Worm (Caenorhabditis elegans) whole organism, young adult: ENCODE measurements around the gene cdc-14.

Experiments
- B0019.2 ChIP-seq: fragments of 200-800 bp; sonication (Bioruptor generic); conservative IDR thresholded peaks from 2 replicates; pipeline ENCODE4 v1.3.6; 2022; ENCODE audit warnings: missing genetic modification reagents, missing genetic modification characterization, missing compliant biosample characterization
- B0336.3 ChIP-seq: fragments of 200-800 bp; sonication (Bioruptor generic); IDR thresholded peaks from 2 replicates; pipeline ENCODE4 v1.3.6; 2022; ENCODE audit warnings: missing genetic modification characterization, missing compliant biosample characterization
- F10E7.11 ChIP-seq: sonication (generic microtip); optimal IDR thresholded peaks from 2 replicates; lab custom pipeline; 2017; ENCODE audit warnings: mild to moderate bottlenecking, missing genetic modification characterization, moderate library complexity, missing compliant biosample characterization
- F22D6.2 ChIP-seq: sonication (generic microtip); optimal IDR thresholded peaks from 2 replicates; lab custom pipeline; 2016; ENCODE audit warnings: mild to moderate bottlenecking, missing genetic modification characterization, missing compliant biosample characterization
- F37B4.10 ChIP-seq: fragments of 200-800 bp; sonication (Bioruptor generic); IDR thresholded peaks from 2 replicates; pipeline ENCODE4 v1.3.6; 2022; ENCODE audit warnings: missing genetic modification characterization, missing compliant biosample characterization
- F57C9.4 ChIP-seq: sonication (generic microtip); optimal IDR thresholded peaks from 2 replicates; lab custom pipeline; 2017; ENCODE audit warnings: mild to moderate bottlenecking, missing genetic modification characterization, missing compliant biosample characterization
- K11D2.4 ChIP-seq: fragments of 200-800 bp; sonication (Bioruptor generic); IDR thresholded peaks from 2 replicates; pipeline ENCODE4 v1.3.6; 2022; ENCODE audit warnings: missing genetic modification reagents, missing genetic modification characterization, missing compliant biosample characterization
- K12H6.12 ChIP-seq: fragments of 200-800 bp; sonication (Bioruptor generic); optimal IDR thresholded peaks from 2 replicates; lab custom pipeline; 2018; ENCODE audit warnings: mild to moderate bottlenecking, missing genetic modification characterization, missing compliant biosample characterization
- Y67H2A.10 ChIP-seq: fragments of 200-800 bp; sonication (Bioruptor generic); conservative IDR thresholded peaks from 2 replicates; pipeline ENCODE4 v1.3.6; 2022; ENCODE audit warnings: missing genetic modification reagents, missing genetic modification characterization, missing compliant biosample characterization
- Y95B8A.8 ChIP-seq: fragments of 200-800 bp; sonication (Bioruptor generic); IDR thresholded peaks from 2 replicates; pipeline ENCODE4 v1.3.6; 2022; ENCODE audit warnings: missing genetic modification reagents, missing genetic modification characterization, missing compliant biosample characterization
- ZK185.1 ChIP-seq: sonication (generic microtip); optimal IDR thresholded peaks from 2 replicates; lab custom pipeline; 2016; ENCODE audit warnings: mild to moderate bottlenecking, missing genetic modification characterization, missing compliant biosample characterization; ENCODE audit not compliant: poor library complexity, severe bottlenecking
- athp-1 ChIP-seq: sonication (generic microtip); optimal IDR thresholded peaks from 2 replicates; lab custom pipeline; 2017; ENCODE audit warnings: mild to moderate bottlenecking, missing genetic modification characterization, missing compliant biosample characterization
- cebp-2 ChIP-seq: fragments of 200-800 bp; sonication (Bioruptor generic); IDR thresholded peaks from 2 replicates; pipeline ENCODE4 v1.3.6; 2022; ENCODE audit warnings: missing genetic modification characterization, missing compliant biosample characterization
- ceh-100 ChIP-seq: fragments of 200-800 bp; sonication (Bioruptor generic); IDR thresholded peaks from 2 replicates; pipeline ENCODE4 v1.3.6; 2022; ENCODE audit warnings: missing genetic modification reagents, missing genetic modification characterization, missing compliant biosample characterization
- ceh-58 ChIP-seq: fragments of 200-800 bp; sonication (Bioruptor generic); IDR thresholded peaks from 2 replicates; pipeline ENCODE4 v1.3.6; 2022; ENCODE audit warnings: missing genetic modification characterization, missing compliant biosample characterization
- die-1 ChIP-seq: sonication (generic microtip); optimal IDR thresholded peaks from 2 replicates; lab custom pipeline; 2016; ENCODE audit warnings: missing genotype, mild to moderate bottlenecking, missing genetic modification characterization, missing compliant biosample characterization
- dpff-1 ChIP-seq: sonication (generic microtip); optimal IDR thresholded peaks from 2 replicates; lab custom pipeline; 2017; ENCODE audit warnings: mild to moderate bottlenecking, missing genetic modification characterization, missing compliant biosample characterization
- egl-44 ChIP-seq: fragments of 200-800 bp; sonication (Bioruptor generic); IDR thresholded peaks from 2 replicates; pipeline ENCODE4 v1.3.6; 2022; ENCODE audit warnings: missing genetic modification reagents, missing genetic modification characterization, missing compliant biosample characterization
- egrh-3 ChIP-seq: fragments of 200-800 bp; sonication (Bioruptor generic); IDR thresholded peaks from 2 replicates; pipeline ENCODE4 v1.3.6; 2022; ENCODE audit warnings: missing genetic modification reagents, missing genetic modification characterization, missing compliant biosample characterization
- ekl-4 ChIP-seq: fragments of 200-800 bp; sonication (Bioruptor generic); IDR thresholded peaks from 2 replicates; pipeline ENCODE4 v1.3.6; 2022; ENCODE audit warnings: missing genetic modification reagents, missing genetic modification characterization, missing compliant biosample characterization
- ets-4 ChIP-seq: fragments of 200-800 bp; sonication (Bioruptor generic); optimal IDR thresholded peaks from 2 replicates; lab custom pipeline; 2018; ENCODE audit warnings: mild to moderate bottlenecking, missing genetic modification characterization, missing compliant biosample characterization
- gei-17 ChIP-seq: fragments of 200-800 bp; sonication (Bioruptor generic); optimal IDR thresholded peaks from 2 replicates; lab custom pipeline; 2018; ENCODE audit warnings: mild to moderate bottlenecking, missing genetic modification characterization, missing compliant biosample characterization
- hmg-1.2 ChIP-seq: fragments of 200-800 bp; sonication (Bioruptor generic); IDR thresholded peaks from 2 replicates; pipeline ENCODE4 v1.3.6; 2022; ENCODE audit warnings: missing genetic modification reagents, missing genetic modification characterization, missing compliant biosample characterization
- lin-26 ChIP-seq: fragments of 200-800 bp; sonication (Bioruptor generic); IDR thresholded peaks from 2 replicates; pipeline ENCODE4 v1.3.6; 2022; ENCODE audit warnings: missing genetic modification reagents, missing genetic modification characterization, missing compliant biosample characterization
- lin-35 ChIP-seq, 3 experiments: fragments of 150-350 bp in 2 of 3; sonication (generic microtip) in 1 of 3; optimal IDR thresholded peaks; 2 replicates each; lab custom pipeline; 2014 to 2018; ENCODE audit warnings: missing biosample characterization in 3 of 3, missing genetic modification characterization in 3 of 3, missing genetic modification reagents in 3 of 3
- lir-1 ChIP-seq: fragments of 200-800 bp; sonication (Bioruptor generic); conservative IDR thresholded peaks from 2 replicates; pipeline ENCODE4 v1.3.6; 2022; ENCODE audit warnings: missing genetic modification reagents, missing genetic modification characterization, missing compliant biosample characterization
- lsl-1 ChIP-seq: fragments of 200-800 bp; sonication (Bioruptor generic); optimal IDR thresholded peaks from 2 replicates; lab custom pipeline; 2018; ENCODE audit warnings: mild to moderate bottlenecking, missing genetic modification characterization, moderate library complexity, missing compliant biosample characterization
- nfya-2 ChIP-seq: fragments of 200-800 bp; sonication (Bioruptor generic); IDR thresholded peaks from 2 replicates; pipeline ENCODE4 v1.3.6; 2022; ENCODE audit warnings: missing genetic modification reagents, missing genetic modification characterization, missing compliant biosample characterization
- nhr-90 ChIP-seq: sonication (generic microtip); optimal IDR thresholded peaks from 2 replicates; lab custom pipeline; 2016; ENCODE audit warnings: missing genotype, mild to moderate bottlenecking, missing genetic modification characterization, missing compliant biosample characterization
- pha-4 ChIP-seq: fragments of 150-350 bp; sonication (generic microtip); optimal IDR thresholded peaks from 2 replicates; lab custom pipeline; 2014; ENCODE audit warnings: missing biosample characterization, missing genetic modification reagents, missing genetic modification characterization
- rcor-1 ChIP-seq: fragments of 200-800 bp; sonication (Bioruptor generic); IDR thresholded peaks from 2 replicates; pipeline ENCODE4 v1.3.6; 2022; ENCODE audit warnings: missing genetic modification reagents, missing genetic modification characterization, missing compliant biosample characterization
- repo-1 ChIP-seq: sonication (generic microtip); optimal IDR thresholded peaks from 2 replicates; lab custom pipeline; 2017; ENCODE audit warnings: mild to moderate bottlenecking, missing genetic modification characterization, missing compliant biosample characterization
- sea-2 ChIP-seq: fragments of 200-800 bp; sonication (Bioruptor generic); IDR thresholded peaks from 2 replicates; pipeline ENCODE4 v1.3.6; 2022; ENCODE audit warnings: missing genetic modification characterization, missing compliant biosample characterization
- snpc-1.1 ChIP-seq: sonication (generic microtip); optimal IDR thresholded peaks from 2 replicates; lab custom pipeline; 2017; ENCODE audit warnings: missing genetic modification characterization, mild to moderate bottlenecking, missing compliant biosample characterization, antibody characterized with exemption, moderate library complexity, missing genotype, missing genetic modification reagents; ENCODE audit not compliant: insufficient read depth
- snpc-3.4 ChIP-seq: sonication (generic microtip); optimal IDR thresholded peaks from 2 replicates; lab custom pipeline; 2017; ENCODE audit warnings: missing genetic modification characterization, mild to moderate bottlenecking, missing compliant biosample characterization, antibody characterized with exemption, moderate library complexity, missing genotype, missing genetic modification reagents
- snpc-4 ChIP-seq, 5 experiments: fragments of 150-350 bp in 1 of 5; sonication (generic microtip) in 4 of 5; optimal IDR thresholded peaks; 2 replicates each; lab custom pipeline; 2014 to 2018; ENCODE audit warnings: missing genetic modification characterization in 5 of 5, missing biosample characterization in 3 of 5, antibody characterized with exemption in 2 of 5, mild to moderate bottlenecking in 2 of 5, missing compliant biosample characterization in 2 of 5, missing genotype in 2 of 5, moderate library complexity in 2 of 5, missing genetic modification reagents in 1 of 5
- unc-62 ChIP-seq: fragments of 150-350 bp; optimal IDR thresholded peaks from 2 replicates; lab custom pipeline; 2014; ENCODE audit warnings: missing biosample characterization, missing genetic modification reagents, missing genetic modification characterization
- zfh-2 ChIP-seq: fragments of 200-800 bp; sonication (Bioruptor generic); conservative IDR thresholded peaks from 2 replicates; pipeline ENCODE4 v1.3.6; 2022; ENCODE audit warnings: missing genetic modification reagents, missing genetic modification characterization, missing compliant biosample characterization
- ztf-18 ChIP-seq: sonication (generic microtip); optimal IDR thresholded peaks from 2 replicates; lab custom pipeline; 2016; ENCODE audit warnings: missing genotype, mild to moderate bottlenecking, missing genetic modification characterization, missing compliant biosample characterization
- ztf-22 ChIP-seq: fragments of 200-800 bp; sonication (Bioruptor generic); optimal IDR thresholded peaks from 2 replicates; lab custom pipeline; 2018; ENCODE audit warnings: mild to moderate bottlenecking, missing genetic modification characterization, moderate library complexity, missing compliant biosample characterization
- ztf-25 ChIP-seq: fragments of 200-800 bp; sonication (Bioruptor generic); IDR thresholded peaks from 2 replicates; pipeline ENCODE4 v1.3.6; 2022; ENCODE audit warnings: missing genetic modification reagents, missing genetic modification characterization, missing compliant biosample characterization
- ztf-26 ChIP-seq: sonication (generic microtip); optimal IDR thresholded peaks from 2 replicates; lab custom pipeline; 2017; ENCODE audit warnings: missing genetic modification characterization, missing compliant biosample characterization

cdc-14 gene

ce11 chrII:5549746-5550145 is 43.5 kb downstream of the cdc-14 start, which contains the start of gene C17C3.6 (continued):
- no peak for TF ChIP-seq snpc-3.4
- TF ChIP-seq ets-4 (GFP tag; lab: Kevin White, UChicago), result no peak
- TF ChIP-seq F22D6.2, result no peak

DNA sequence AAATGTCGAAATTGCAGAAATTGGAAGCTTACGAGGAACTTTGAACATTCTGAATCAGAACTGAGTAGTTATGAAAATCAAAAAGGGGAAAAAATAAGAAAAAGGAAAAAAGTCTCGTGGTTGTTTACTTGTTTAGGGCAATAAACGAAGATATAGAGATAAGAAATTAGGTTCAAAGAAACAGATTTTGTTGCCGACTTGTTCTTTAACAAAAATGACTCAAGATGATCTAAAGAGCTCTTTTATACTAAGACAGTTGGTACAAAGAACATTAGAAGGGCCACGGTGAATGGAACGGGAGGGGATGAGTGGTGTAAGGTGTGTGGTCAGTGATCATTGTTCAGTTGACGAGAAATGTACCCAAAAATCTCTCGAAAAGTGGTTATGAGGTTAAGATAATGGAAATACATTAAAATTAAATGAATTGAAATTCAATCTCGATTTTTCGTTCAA is 45.8 kb downstream of the cdc-14 start, which contains the start of gene acdh-2:
TSS of gene acdh-2 (minus strand) at position 51 of the 453 bp plus-strand sequence.
- TF ChIP-seq snpc-4 (GFP tag; optimal IDR thresholded peaks at IDR 0.05; lab: Kevin White, UChicago) (no peak), snpc-4 (tag; optimal IDR thresholded peaks at IDR 0.05; lab: Kevin White, UChicago) (peak in 2 of 4 experiments; percentile 3 to 50), ceh-58 (GFP tag; lab: Robert Waterston, UW) (no peak), dpff-1 (no peak), ztf-25 (GFP tag; lab: Robert Waterston, UW) (no peak), K12H6.12 (tag; lab: Kevin White, UChicago) (no peak), ekl-4 (GFP tag; lab: Robert Waterston, UW) (no peak)

- TF ChIP-seq ZK185.1, result peak; percentile 29
- no peak for TF ChIP-seq lin-26 (GFP tag; lab: Robert Waterston, UW)
Measured at ce11 chrII:5544764-5545163, 48.5 kb downstream of the cdc-14 start, which contains the start of gene ins-13. ins-13 (minus strand) TSS chrII:5544864.

DNA sequence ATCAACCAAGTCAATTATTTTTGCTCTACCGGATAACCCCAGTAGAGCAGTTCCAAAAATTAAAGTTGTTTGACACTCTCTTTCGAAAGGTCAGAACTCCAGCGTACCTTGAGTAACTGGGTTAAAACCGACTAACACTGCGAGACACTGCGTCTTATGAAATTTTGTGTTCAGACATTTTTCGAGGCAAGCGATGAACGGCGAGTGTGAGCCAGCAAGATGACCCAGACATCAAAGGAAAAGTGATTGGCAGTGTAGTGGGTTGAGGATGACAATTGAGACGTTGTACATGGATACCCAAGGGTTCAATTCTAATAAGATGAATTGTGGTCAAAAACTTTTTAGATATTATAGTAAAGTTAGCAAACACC is 49.1 kb downstream of the cdc-14 start:
- no peak for TF ChIP-seq ztf-25 (GFP tag; lab: Robert Waterston, UW)
- no peak for TF ChIP-seq B0019.2 (GFP tag; lab: Robert Waterston, UW)
- TF ChIP-seq nhr-90 (tag; lab: Kevin White, UChicago), result no peak
- no peak for TF ChIP-seq ztf-18 (tag; lab: Kevin White, UChicago)
- TF ChIP-seq egrh-3, result no peak
- TF ChIP-seq athp-1 (tag; lab: Kevin White, UChicago), result no peak
- TF ChIP-seq B0336.3 (GFP tag; lab: Robert Waterston, UW), result peak; percentile 54; the same call in 1 of the 2 replicates
- TF ChIP-seq lir-1, result no peak
- TF ChIP-seq unc-62, result no peak
- TF ChIP-seq cebp-2 (GFP tag; lab: Robert Waterston, UW), result no peak
- no peak for TF ChIP-seq lin-35 (GFP tag; optimal IDR thresholded peaks at IDR 0.05; lab: Kevin White, UChicago)
- no peak for TF ChIP-seq Y95B8A.8 (GFP tag; lab: Robert Waterston, UW)
- no peak for TF ChIP-seq repo-1 (tag; lab: Kevin White, UChicago)
- no peak for TF ChIP-seq sea-2 (GFP tag; lab: Robert Waterston, UW)
- TF ChIP-seq zfh-2 (GFP tag; lab: Robert Waterston, UW), result no peak
- TF ChIP-seq egl-44 (GFP tag; lab: Robert Waterston, UW), result peak; percentile 62; the same call in 1 of the 2 replicates
- TF ChIP-seq die-1, result no peak
- no peak for TF ChIP-seq nfya-2
- peak; percentile 62; the same call in 1 of the 2 replicates for TF ChIP-seq K11D2.4 (GFP tag; lab: Robert Waterston, UW)
- peak; percentile 18 for TF ChIP-seq ZK185.1
- no peak for TF ChIP-seq F57C9.4
- no peak; the same call in 1 of the 2 replicates for TF ChIP-seq Y67H2A.10 (GFP tag; lab: Robert Waterston, UW)
- TF ChIP-seq ztf-26 (tag; lab: Kevin White, UChicago), result no peak
- peak; percentile 82 for TF ChIP-seq snpc-1.1
- no peak for TF ChIP-seq gei-17 (GFP tag; lab: Kevin White, UChicago)
- peak; percentile 50 for TF ChIP-seq ztf-22 (GFP tag; lab: Kevin White, UChicago)
- peak; percentile 53 for TF ChIP-seq hmg-1.2 (GFP tag; lab: Robert Waterston, UW)
- no peak for TF ChIP-seq lsl-1
- no peak for TF ChIP-seq F10E7.11 (tag; lab: Kevin White, UChicago)
- peak; percentile 31; the same call in 1 of the 2 replicates for TF ChIP-seq rcor-1
- peak; percentile 92 for TF ChIP-seq pha-4 (tag; lab: Kevin White, UChicago)
- no peak for TF ChIP-seq F37B4.10
- no peak for TF ChIP-seq ceh-100 (GFP tag; lab: Robert Waterston, UW)
- TF ChIP-seq snpc-3.4, result no peak
